Worm (Caenorhabditis elegans): ENCODE data around the gene sri-48.

Gene sri-48

ce11 chrII:3245836-3246235, 44.7 kb upstream of the sri-48 start, which contains the start of gene C17F4.7 (continued):
- peak; percentile 66; the same call in 1 of the 2 replicates for TF ChIP-seq tra-1 (GFP tag; IDR thresholded peaks at IDR 0.05)
- TF ChIP-seq ctbp-1 (GFP tag; IDR thresholded peaks at IDR 0.05) = no peak
- TF ChIP-seq skn-1 (tag; optimal IDR thresholded peaks at IDR 0.05) = no peak
- no peak for TF ChIP-seq fkh-10 (GFP tag; optimal IDR thresholded peaks at IDR 0.05)
- no peak for TF ChIP-seq nhr-76 (tag; optimal IDR thresholded peaks at IDR 0.05)
- TF ChIP-seq snpc-4 (tag; optimal IDR thresholded peaks at IDR 0.05) = no peak
- no peak for TF ChIP-seq zfp-3 (GFP tag; conservative IDR thresholded peaks at IDR 0.05)
- TF ChIP-seq mep-1 (tag; optimal IDR thresholded peaks at IDR 0.05) = no peak
- TF ChIP-seq spr-3 (GFP tag; optimal IDR thresholded peaks at IDR 0.05) = no peak
- no peak for TF ChIP-seq R02D3.7 (tag; optimal IDR thresholded peaks at IDR 0.05)
- TF ChIP-seq mxl-2 (GFP tag; conservative IDR thresholded peaks at IDR 0.05) = no peak; the same call in 1 of the 2 replicates
- TF ChIP-seq nhr-102 (tag; optimal IDR thresholded peaks at IDR 0.05) = peak; percentile 41
- TF ChIP-seq ZK337.2 (GFP tag; IDR thresholded peaks at IDR 0.05) = no peak
- no peak for TF ChIP-seq rbr-2 (tag; optimal IDR thresholded peaks at IDR 0.05)
- no peak for TF ChIP-seq lin-29 (GFP tag; IDR thresholded peaks at IDR 0.05)
- TF ChIP-seq madf-9 (GFP tag; conservative IDR thresholded peaks at IDR 0.05) = no peak
- TF ChIP-seq Y48G9A.11 (GFP tag; IDR thresholded peaks at IDR 0.05) = no peak
- TF ChIP-seq F37D6.2 (tag; optimal IDR thresholded peaks at IDR 0.05) = no peak
- peak; percentile 62 for TF ChIP-seq mxl-3 (GFP tag; optimal IDR thresholded peaks at IDR 0.05)
- TF ChIP-seq lir-3 (tag; optimal IDR thresholded peaks at IDR 0.05) = no peak
- TF ChIP-seq cey-2 (tag; optimal IDR thresholded peaks at IDR 0.05; ENCODE audit: borderline replicate concordance, insufficient read depth) = no peak

- TF ChIP-seq Y75B8A.6 (GFP tag; IDR thresholded peaks at IDR 0.05) = 0 out of 2 replicates have a peak, but pooled peaks have one; percentile 52
- TF ChIP-seq ceh-32 (tag; optimal IDR thresholded peaks at IDR 0.05; ENCODE audit: poor library complexity) = no peak
- TF ChIP-seq fos-1 (tag; optimal IDR thresholded peaks at IDR 0.05) = peak; percentile 72
- peak; percentile 77 for TF ChIP-seq nhr-77 (tag; optimal IDR thresholded peaks at IDR 0.05)
- TF ChIP-seq snpc-4 (tag; optimal IDR thresholded peaks at IDR 0.05) = no peak
- TF ChIP-seq php-3 (GFP tag; IDR thresholded peaks at IDR 0.05) = peak; percentile 91
- TF ChIP-seq dve-1 (tag; optimal IDR thresholded peaks at IDR 0.05; ENCODE audit: insufficient read depth) = peak; percentile 75
- no peak for TF ChIP-seq nhr-11 (tag; optimal IDR thresholded peaks at IDR 0.05)
- 0 out of 2 replicates have a peak, but pooled peaks have one; percentile 27 for TF ChIP-seq tra-1 (GFP tag; IDR thresholded peaks at IDR 0.05)
- TF ChIP-seq dpl-1 (GFP tag; optimal IDR thresholded peaks at IDR 0.05) = no peak
- no peak for TF ChIP-seq duxl-1 (tag; optimal IDR thresholded peaks at IDR 0.05; ENCODE audit: poor library complexity)
- TF ChIP-seq pha-4 (GFP tag; IDR thresholded peaks at IDR 0.05) = peak; percentile 29; the same call in 1 of the 2 replicates
- TF ChIP-seq pha-4 (tag; optimal IDR thresholded peaks at IDR 0.05) = no peak
- 0 out of 2 replicates have a peak, but pooled peaks have one; percentile 24 for TF ChIP-seq saeg-2 (GFP tag; IDR thresholded peaks at IDR 0.05)
- no peak for TF ChIP-seq ceh-62 (tag; optimal IDR thresholded peaks at IDR 0.05)
- peak; percentile 58 for TF ChIP-seq dmd-6 (GFP tag; IDR thresholded peaks at IDR 0.05)
- peak; percentile 62; the same call in 1 of the 2 replicates for TF ChIP-seq zfp-3 (GFP tag; conservative IDR thresholded peaks at IDR 0.05)
- TF ChIP-seq hlh-11 (tag; optimal IDR thresholded peaks at IDR 0.05) = peak; percentile 10
- peak; percentile 48 for TF ChIP-seq nhr-28 (tag; optimal IDR thresholded peaks at IDR 0.05)
- TF ChIP-seq ctbp-1 (GFP tag; IDR thresholded peaks at IDR 0.05) = no peak
- TF ChIP-seq pqm-1 (tag; optimal IDR thresholded peaks at IDR 0.05) = peak; percentile 79
Observed at ce11 chrII:3244758-3245157, 43.6 kb upstream of the sri-48 start.

ce11 chrII:3244070-3244469, 42.9 kb upstream of the sri-48 start, which contains the start of gene C17F4.12:
C17F4.12 (minus strand) TSS chrII:3244170.
- TF ChIP-seq madf-5 (GFP tag; IDR thresholded peaks at IDR 0.05) (no peak), hlh-30 (tag; optimal IDR thresholded peaks at IDR 0.05; ENCODE audit: insufficient read depth) (no peak), nhr-6 (tag; optimal IDR thresholded peaks at IDR 0.05) (no peak), dmd-6 (GFP tag; IDR thresholded peaks at IDR 0.05) (no peak), aha-1 (tag) (no peak), dmd-9 (GFP tag; IDR thresholded peaks at IDR 0.05) (no peak), nhr-11 (tag; optimal IDR thresholded peaks at IDR 0.05) (no peak), spr-3 (GFP tag; optimal IDR thresholded peaks at IDR 0.05) (no peak), nhr-25 (tag; optimal IDR thresholded peaks at IDR 0.05; ENCODE audit: borderline replicate concordance, insufficient read depth) (no peak), dmd-8 (GFP tag; IDR thresholded peaks at IDR 0.05) (no peak), F37D6.2 (tag; optimal IDR thresholded peaks at IDR 0.05) (no peak), dpl-1 (GFP tag; optimal IDR thresholded peaks at IDR 0.05) (no peak), daf-8 (GFP tag; IDR thresholded peaks at IDR 0.05) (no peak), Y48G9A.11 (GFP tag; IDR thresholded peaks at IDR 0.05) (no peak), lir-3 (tag; optimal IDR thresholded peaks at IDR 0.05) (no peak), pha-4 (GFP tag; IDR thresholded peaks at IDR 0.05) (no peak), pha-4 (tag; optimal IDR thresholded peaks at IDR 0.05) (no peak), hif-1 (tag; optimal IDR thresholded peaks at IDR 0.05) (no peak)

Data from whole organism, L4 larva.